Worm (Caenorhabditis elegans) whole organism, L1 larva: Measurements from ENCODE around the gene srx-114.

Experiments used
- ceh-88 ChIP-seq: fragments of 200-800 bp; sonication (Bioruptor generic); IDR thresholded peaks from 2 replicates; pipeline ENCODE4 v1.3.6; 2022; ENCODE audit warnings: missing genetic modification characterization, missing compliant biosample characterization
- ces-1 ChIP-seq: fragments of 150-350 bp; optimal IDR thresholded peaks from 2 replicates; lab custom pipeline; 2014; ENCODE audit warnings: missing biosample characterization, missing genetic modification reagents, missing genetic modification characterization
- elt-2 ChIP-seq: sonication (generic microtip); optimal IDR thresholded peaks from 2 replicates; lab custom pipeline; 2016; ENCODE audit warnings: missing genetic modification characterization, mild to moderate bottlenecking, inconsistent platforms, missing compliant biosample characterization, missing genetic modification reagents
- sptf-1 ChIP-seq: fragments of 150-350 bp; optimal IDR thresholded peaks from 2 replicates; lab custom pipeline; 2014; ENCODE audit warnings: missing biosample characterization, missing genetic modification characterization

ce11 chrII:5416204-5416764 is 16.7 kb downstream of the srx-114 start, which contains the start of gene EEED8.2:
- TF ChIP-seq ceh-88 = no peak
- no peak for TF ChIP-seq ces-1 (GFP tag; lab: Kevin White, UChicago)
- no peak for TF ChIP-seq sptf-1 (tag; lab: Kevin White, UChicago)
- no peak for TF ChIP-seq elt-2
